Worm (Caenorhabditis elegans) whole organism, L4 larva: ENCODE results near the gene lurp-2.

Source experiments
- T26A8.4 ChIP-seq: fragments of 200-800 bp; sonication (Bioruptor generic); IDR thresholded peaks from 2 replicates; pipeline ENCODE4 v1.3.6; 2022; ENCODE audit warnings: missing genetic modification characterization, missing compliant biosample characterization
- Y105C5A.15 ChIP-seq: fragments of 200-800 bp; sonication (Bioruptor generic); IDR thresholded peaks from 2 replicates; pipeline ENCODE4 v1.3.6; 2022; ENCODE audit warnings: missing genetic modification characterization, missing compliant biosample characterization
- ZK337.2 ChIP-seq: fragments of 200-800 bp; sonication (Bioruptor generic); IDR thresholded peaks from 2 replicates; pipeline ENCODE4 v1.3.6; 2022; ENCODE audit warnings: missing genetic modification reagents, missing genetic modification characterization, missing compliant biosample characterization
- aha-1 ChIP-seq: fragments of 150-350 bp; peaks from one replicate; lab custom pipeline; 2014; ENCODE audit warnings: missing biosample characterization, missing genetic modification characterization
- ama-1 ChIP-seq: fragments of 150-350 bp; optimal IDR thresholded peaks from 2 replicates; lab custom pipeline; 2014; ENCODE audit warnings: inconsistent platforms, mixed read lengths
- ceh-28 ChIP-seq: fragments of 150-350 bp; optimal IDR thresholded peaks from 2 replicates; lab custom pipeline; 2014; ENCODE audit warnings: missing biosample characterization, missing genetic modification reagents, missing genetic modification characterization
- ceh-62 ChIP-seq: sonication (generic microtip); optimal IDR thresholded peaks from 2 replicates; lab custom pipeline; 2017; ENCODE audit warnings: missing biosample characterization, missing genetic modification characterization
- ctbp-1 ChIP-seq: fragments of 200-800 bp; sonication (Bioruptor generic); IDR thresholded peaks from 2 replicates; pipeline ENCODE4 v1.3.6; 2022; ENCODE audit warnings: missing genetic modification reagents, missing genetic modification characterization, missing compliant biosample characterization
- daf-12 ChIP-seq: fragments of 150-350 bp; optimal IDR thresholded peaks from 2 replicates; lab custom pipeline; 2014; ENCODE audit warnings: missing biosample characterization, missing genetic modification reagents, missing genetic modification characterization
- daf-19 ChIP-seq: fragments of 200-800 bp; sonication (Bioruptor generic); conservative IDR thresholded peaks from 2 replicates; pipeline ENCODE4 v1.3.6; 2022; ENCODE audit warnings: missing genetic modification characterization, missing compliant biosample characterization
- dmd-8 ChIP-seq: fragments of 200-800 bp; sonication (Bioruptor generic); IDR thresholded peaks from 2 replicates; pipeline ENCODE4 v1.3.6; 2022; ENCODE audit warnings: missing genetic modification characterization, missing compliant biosample characterization
- dmd-9 ChIP-seq: fragments of 200-800 bp; sonication (Bioruptor generic); IDR thresholded peaks from 2 replicates; pipeline ENCODE4 v1.3.6; 2022; ENCODE audit warnings: missing genetic modification reagents, missing genetic modification characterization, missing compliant biosample characterization
- dpl-1 ChIP-seq: fragments of 150-350 bp; optimal IDR thresholded peaks from 2 replicates; lab custom pipeline; 2014; ENCODE audit warnings: missing biosample characterization, missing genetic modification reagents, missing genetic modification characterization
- egl-27 ChIP-seq: sonication (generic microtip); optimal IDR thresholded peaks from 3 replicates; lab custom pipeline; 2017; ENCODE audit warnings: missing biosample characterization, missing genetic modification reagents, missing genetic modification characterization
- egl-43 ChIP-seq: fragments of 200-800 bp; sonication (Bioruptor generic); IDR thresholded peaks from 2 replicates; pipeline ENCODE4 v1.3.6; 2022; ENCODE audit warnings: missing genetic modification reagents, missing genetic modification characterization, missing compliant biosample characterization
- hlh-11 ChIP-seq: fragments of 200-800 bp; sonication (Bioruptor generic); optimal IDR thresholded peaks from 2 replicates; lab custom pipeline; 2018; ENCODE audit warnings: mild to moderate bottlenecking, missing genetic modification characterization, missing compliant biosample characterization
- lin-1 ChIP-seq: fragments of 200-800 bp; sonication (Bioruptor generic); IDR thresholded peaks from 2 replicates; pipeline ENCODE4 v1.3.6; 2022; ENCODE audit warnings: missing genetic modification reagents, missing genetic modification characterization, missing compliant biosample characterization
- lin-13 ChIP-seq: fragments of 150-350 bp; optimal IDR thresholded peaks from 2 replicates; lab custom pipeline; 2014; ENCODE audit warnings: missing biosample characterization, missing genetic modification reagents, missing genetic modification characterization
- lin-15B ChIP-seq: fragments of 150-350 bp; sonication (generic microtip); optimal IDR thresholded peaks from 3 replicates; lab custom pipeline; 2014; ENCODE audit warnings: missing biosample characterization, missing genetic modification characterization
- lin-38 ChIP-seq: fragments of 200-800 bp; sonication (Bioruptor generic); IDR thresholded peaks from 2 replicates; pipeline ENCODE4 v1.3.6; 2022; ENCODE audit warnings: missing genetic modification reagents, missing genetic modification characterization, missing compliant biosample characterization
- lin-39 ChIP-seq: fragments of 150-350 bp; optimal IDR thresholded peaks from 2 replicates; lab custom pipeline; 2014; ENCODE audit warnings: missing biosample characterization, missing genetic modification reagents, missing genetic modification characterization
- madf-5 ChIP-seq, 2 experiments: fragments of 200-800 bp; sonication (Bioruptor generic); IDR thresholded peaks; 2 replicates each; pipeline ENCODE4 v1.3.6; 2022; ENCODE audit warnings: missing compliant biosample characterization in 2 of 2, missing genetic modification characterization in 2 of 2
- mdl-1 ChIP-seq, 2 experiments: fragments of 150-350 bp in 1 of 2; sonication (generic microtip) in 1 of 2; optimal IDR thresholded peaks; 2 replicates each; lab custom pipeline; 2014 to 2017; ENCODE audit warnings: missing biosample characterization in 2 of 2, missing genetic modification characterization in 2 of 2
- mep-1 ChIP-seq: fragments of 150-350 bp; sonication (generic microtip); optimal IDR thresholded peaks from 3 replicates; lab custom pipeline; 2014; ENCODE audit warnings: missing biosample characterization, missing genetic modification characterization
- mes-2 ChIP-seq: sonication (generic microtip); optimal IDR thresholded peaks from 2 replicates; lab custom pipeline; 2016; ENCODE audit warnings: missing genotype, mild to moderate bottlenecking, missing genetic modification characterization, missing compliant biosample characterization; ENCODE audit not compliant: poor library complexity, severe bottlenecking
- mxl-3 ChIP-seq: fragments of 200-800 bp; sonication (Bioruptor generic); optimal IDR thresholded peaks from 2 replicates; lab custom pipeline; 2018; ENCODE audit warnings: mild to moderate bottlenecking, missing genetic modification characterization, missing compliant biosample characterization
- nhr-25 ChIP-seq: sonication (generic microtip); optimal IDR thresholded peaks from 2 replicates; lab custom pipeline; 2017; ENCODE audit warnings: missing genetic modification characterization, mild to moderate bottlenecking, missing compliant biosample characterization, antibody characterized with exemption, moderate library complexity, borderline replicate concordance; ENCODE audit not compliant: insufficient read depth
- nhr-48 ChIP-seq: sonication (generic microtip); optimal IDR thresholded peaks from 2 replicates; lab custom pipeline; 2016; ENCODE audit warnings: mild to moderate bottlenecking, missing genetic modification characterization, missing compliant biosample characterization
- nhr-6 ChIP-seq: fragments of 150-350 bp; optimal IDR thresholded peaks from 2 replicates; lab custom pipeline; 2014; ENCODE audit warnings: missing biosample characterization, missing genetic modification characterization
- nhr-76 ChIP-seq: fragments of 150-350 bp; optimal IDR thresholded peaks from 2 replicates; lab custom pipeline; 2014; ENCODE audit warnings: missing biosample characterization, missing genetic modification characterization
- set-16 ChIP-seq: fragments of 200-800 bp; sonication (Bioruptor generic); IDR thresholded peaks from 2 replicates; pipeline ENCODE4 v1.3.6; 2022; ENCODE audit warnings: missing genetic modification reagents, missing genetic modification characterization, missing compliant biosample characterization
- snpc-1.2 ChIP-seq: fragments of 200-800 bp; sonication (Bioruptor generic); IDR thresholded peaks from 2 replicates; pipeline ENCODE4 v1.3.6; 2022; ENCODE audit warnings: missing genetic modification reagents, missing genetic modification characterization, missing compliant biosample characterization
- snpc-4 ChIP-seq: fragments of 150-350 bp; optimal IDR thresholded peaks from 2 replicates; lab custom pipeline; 2014; ENCODE audit warnings: missing biosample characterization, missing genetic modification characterization
- spr-1 ChIP-seq: sonication (generic microtip); optimal IDR thresholded peaks from 2 replicates; lab custom pipeline; 2016; ENCODE audit warnings: mild to moderate bottlenecking, missing genetic modification characterization, missing compliant biosample characterization
- spr-3 ChIP-seq: fragments of 200-800 bp; sonication (Bioruptor generic); optimal IDR thresholded peaks from 2 replicates; lab custom pipeline; 2018; ENCODE audit warnings: mild to moderate bottlenecking, missing genetic modification characterization, missing compliant biosample characterization
- tag-97 ChIP-seq: fragments of 200-800 bp; sonication (Bioruptor generic); IDR thresholded peaks from 2 replicates; pipeline ENCODE4 v1.3.6; 2022; ENCODE audit warnings: missing genetic modification characterization, missing compliant biosample characterization
- tra-1 ChIP-seq: fragments of 200-800 bp; sonication (Bioruptor generic); IDR thresholded peaks from 2 replicates; pipeline ENCODE4 v1.3.6; 2022; ENCODE audit warnings: missing genetic modification reagents, missing genetic modification characterization, missing compliant biosample characterization
- unc-62 ChIP-seq, 3 experiments: fragments of 150-350 bp in 1 of 3; sonication (generic microtip); optimal IDR thresholded peaks in 2 of 3; peaks in 1 of 3; 1 replicate in 1 of 3; 2 replicates in 2 of 3; lab custom pipeline; 2014 to 2017; ENCODE audit warnings: missing biosample characterization in 3 of 3, missing genetic modification characterization in 3 of 3, missing genetic modification reagents in 3 of 3, missing genotype in 1 of 3
- ztf-11 ChIP-seq: fragments of 150-350 bp; optimal IDR thresholded peaks from 2 replicates; lab custom pipeline; 2014; ENCODE audit warnings: missing biosample characterization, missing genetic modification characterization

lurp-2 gene

DNA sequence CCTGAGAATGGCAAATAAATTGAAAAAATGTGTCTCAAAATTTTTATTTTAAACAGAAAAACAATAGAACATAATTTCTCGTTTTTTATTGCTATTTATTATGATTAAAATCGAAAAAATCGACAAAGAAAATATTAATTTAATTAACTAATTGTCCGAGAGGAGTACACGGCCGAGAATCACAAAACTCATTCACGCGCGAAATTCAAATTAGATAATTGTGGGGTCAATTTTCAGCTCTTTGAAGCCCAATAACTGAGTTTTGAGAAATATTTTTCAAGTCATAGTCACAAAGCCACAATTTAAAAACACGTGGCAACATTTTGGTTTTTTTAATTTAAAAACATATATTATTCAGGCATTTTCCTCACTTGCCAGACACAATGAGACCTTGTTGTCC lies 44.3 kb upstream of the lurp-2 start (continued):
- no peak for TF ChIP-seq tag-97 (GFP tag; lab: Robert Waterston, UW)
- TF ChIP-seq lin-15B (tag; lab: Kevin White, UChicago), result no peak
- no peak for TF ChIP-seq nhr-76 (tag; lab: Kevin White, UChicago)
- TF ChIP-seq aha-1, result peak; percentile 70
- 0 out of 2 replicates have a peak, but pooled peaks have one; percentile 23 for TF ChIP-seq ZK337.2
- no peak for TF ChIP-seq spr-3 (GFP tag; lab: Kevin White, UChicago)
- no peak for TF ChIP-seq Y105C5A.15
- TF ChIP-seq dmd-9 (GFP tag; lab: Robert Waterston, UW), result no peak
- TF ChIP-seq tra-1 (GFP tag; lab: Robert Waterston, UW), result no peak
- no peak for TF ChIP-seq daf-19 (GFP tag; lab: Robert Waterston, UW)
- peak; percentile 87 for TF ChIP-seq dpl-1 (GFP tag; lab: Kevin White, UChicago)
- no peak for TF ChIP-seq mep-1 (tag; lab: Kevin White, UChicago)
- TF ChIP-seq ztf-11 (tag; lab: Kevin White, UChicago), result no peak
- no peak for TF ChIP-seq egl-27 (tag; lab: Kevin White, UChicago)
- no peak for TF ChIP-seq ceh-28 (tag; lab: Kevin White, UChicago)
- no peak for TF ChIP-seq nhr-6 (tag; lab: Kevin White, UChicago)
- TF ChIP-seq ceh-62 (tag; lab: Kevin White, UChicago), result no peak
- TF ChIP-seq nhr-25, result no peak

DNA sequence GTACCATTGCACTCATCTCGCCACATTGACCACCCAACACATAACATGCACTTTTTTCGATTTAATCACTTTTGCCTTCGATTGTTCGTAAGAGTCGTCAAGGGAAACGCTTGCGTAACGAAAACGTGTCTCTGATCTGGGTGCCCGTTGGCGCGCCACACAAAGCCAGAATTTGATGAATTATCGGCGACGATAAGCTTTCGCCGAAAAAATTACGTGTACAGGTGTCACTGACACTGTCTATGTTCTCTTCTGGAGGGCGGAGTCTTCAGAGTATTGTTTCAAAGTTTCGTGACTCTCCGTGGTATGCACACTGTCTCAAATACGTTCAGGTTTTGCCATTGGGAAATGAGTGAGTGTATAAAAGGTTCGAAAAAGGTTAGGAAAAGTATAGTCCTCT lies 42.7 kb upstream of the lurp-2 start, which contains the start of gene F53F1.4:
Gene F53F1.4, plus strand, starts transcription at position 390 of the 400 bp plus-strand sequence.
- TF ChIP-seq nhr-76 (tag; lab: Kevin White, UChicago) (no peak), mxl-3 (GFP tag; lab: Kevin White, UChicago) (peak; percentile 74), dmd-8 (GFP tag; lab: Robert Waterston, UW) (no peak), hlh-11 (peak; percentile 19), nhr-48 (peak; percentile 40)

ce11 chrV:13411225-13411991 lies 42.0 kb upstream of the lurp-2 start:
- TF ChIP-seq ctbp-1 (GFP tag; lab: Robert Waterston, UW), result 0 out of 2 replicates have a peak, but pooled peaks have one; percentile 40
- TF ChIP-seq set-16 (GFP tag; lab: Robert Waterston, UW), result peak; percentile 97
- TF ChIP-seq mep-1 (tag; lab: Kevin White, UChicago), result peak; percentile 17
- TF ChIP-seq lin-13 (GFP tag; lab: Kevin White, UChicago), result peak; percentile 38
- TF ChIP-seq egl-43 (GFP tag; lab: Robert Waterston, UW), result peak; percentile 75; the same call in 1 of the 2 replicates
- no peak for TF ChIP-seq tag-97 (GFP tag; lab: Robert Waterston, UW)
- TF ChIP-seq lin-1 (GFP tag; lab: Robert Waterston, UW), result no peak
- no peak for TF ChIP-seq nhr-25
- TF ChIP-seq mdl-1 (tag; optimal IDR thresholded peaks at IDR 0.05; lab: Kevin White, UChicago), result no peak
- peak; percentile 35 for TF ChIP-seq ama-1 (lab: Kevin White, UChicago)
- TF ChIP-seq spr-1 (tag; lab: Kevin White, UChicago), result peak; percentile 36
- peak; percentile 47; the same call in 1 of the 2 replicates for TF ChIP-seq T26A8.4 (GFP tag; lab: Robert Waterston, UW)
- no peak for TF ChIP-seq lin-39 (tag; lab: Kevin White, UChicago)
- TF ChIP-seq snpc-1.2 (GFP tag; lab: Robert Waterston, UW), result 0 out of 2 replicates have a peak, but pooled peaks have one; percentile 13
- TF ChIP-seq mes-2 (tag; lab: Kevin White, UChicago), result no peak
- TF ChIP-seq mxl-3 (GFP tag; lab: Kevin White, UChicago), result peak; percentile 2
- TF ChIP-seq nhr-6 (tag; lab: Kevin White, UChicago), result peak; percentile 9
- no peak for TF ChIP-seq daf-12 (tag; lab: Kevin White, UChicago)
- TF ChIP-seq unc-62 (GFP tag; optimal IDR thresholded peaks at IDR 0.05 in 1 of 2; lab: Kevin White, UChicago), result peak in 1 of 2 experiments; percentile 76
- no peak for TF ChIP-seq unc-62 (tag; optimal IDR thresholded peaks at IDR 0.05; lab: Kevin White, UChicago)
- TF ChIP-seq madf-5 (GFP tag; IDR thresholded peaks at IDR 0.05; lab: Robert Waterston, UW), result no peak
- TF ChIP-seq lin-38, result peak; percentile 12; the same call in 1 of the 2 replicates
- no peak for TF ChIP-seq snpc-4 (tag; lab: Kevin White, UChicago)
